Fruit fly (Drosophila melanogaster) whole organism, prepupa: ENCODE measurements around the gene Ir93a.

Experiments used
- CG10631 ChIP-seq: fragments of 200-800 bp; sonication (Bioruptor generic); optimal IDR thresholded peaks from 2 replicates; lab custom pipeline; 2016; ENCODE audit warnings: missing biosample characterization, missing genetic modification characterization
- CG10669 ChIP-seq: fragments of 200-800 bp; sonication (Bioruptor generic); optimal IDR thresholded peaks from 3 replicates; lab custom pipeline; 2018; ENCODE audit warnings: missing biosample characterization, mild to moderate bottlenecking, missing genetic modification characterization, moderate library complexity
- CG31627 ChIP-seq: fragments of 200-800 bp; sonication (Bioruptor generic); optimal IDR thresholded peaks from 3 replicates; lab custom pipeline; 2016; ENCODE audit warnings: missing biosample characterization, missing genetic modification characterization
- CG4318 ChIP-seq: fragments of 200-800 bp; sonication (Bioruptor generic); optimal IDR thresholded peaks from 3 replicates; lab custom pipeline; 2017; ENCODE audit warnings: missing biosample characterization, mild to moderate bottlenecking, missing genetic modification characterization
- CG6163 ChIP-seq: fragments of 200-800 bp; sonication (Bioruptor generic); IDR thresholded peaks from 3 replicates; pipeline ENCODE4 v1.3.6; 2022; ENCODE audit warnings: missing biosample characterization, missing genetic modification characterization
- CG6808 ChIP-seq: fragments of 200-800 bp; sonication (Bioruptor generic); optimal IDR thresholded peaks from 3 replicates; lab custom pipeline; 2017; ENCODE audit warnings: missing biosample characterization, missing genetic modification characterization, mild to moderate bottlenecking, moderate library complexity, missing genetic modification reagents
- CG7368 ChIP-seq: fragments of 200-800 bp; sonication (Bioruptor generic); optimal IDR thresholded peaks from 3 replicates; lab custom pipeline; 2016; ENCODE audit warnings: missing biosample characterization, missing genetic modification characterization
- CG8119 ChIP-seq: fragments of 200-800 bp; sonication (Bioruptor generic); IDR thresholded peaks from 3 replicates; pipeline ENCODE4 v1.3.6; 2022; ENCODE audit warnings: missing biosample characterization, missing genetic modification characterization
- Eip75B ChIP-seq: fragments of 200-800 bp; sonication (Bioruptor generic); optimal IDR thresholded peaks from 3 replicates; lab custom pipeline; 2016; ENCODE audit warnings: missing biosample characterization, missing genetic modification characterization
- Eip78C ChIP-seq: fragments of 200-800 bp; sonication (Bioruptor generic); peaks from one replicate; lab custom pipeline; 2016; ENCODE audit warnings: missing biosample characterization, missing genetic modification characterization
- Eip93F ChIP-seq: fragments of 200-800 bp; sonication (Bioruptor generic); optimal IDR thresholded peaks from 2 replicates; lab custom pipeline; 2016; ENCODE audit warnings: missing biosample characterization, mild to moderate bottlenecking, missing genetic modification characterization
- Ets21C ChIP-seq: fragments of 200-800 bp; sonication (Bioruptor generic); optimal IDR thresholded peaks from 3 replicates; lab custom pipeline; 2016; ENCODE audit warnings: missing biosample characterization, missing genetic modification characterization
- Hr38 ChIP-seq: sonication (Bioruptor generic); optimal IDR thresholded peaks from 2 replicates; lab custom pipeline; 2016; ENCODE audit warnings: missing biosample characterization, missing genetic modification characterization
- Hr4 ChIP-seq: fragments of 200-800 bp; sonication (Bioruptor generic); optimal IDR thresholded peaks from 3 replicates; lab custom pipeline; 2016; ENCODE audit warnings: missing biosample characterization, missing genetic modification characterization
- Lpt ChIP-seq: fragments of 200-800 bp; sonication (Bioruptor generic); optimal IDR thresholded peaks from 3 replicates; lab custom pipeline; 2016; ENCODE audit warnings: missing biosample characterization, missing genetic modification characterization
- OdsH ChIP-seq: fragments of 200-800 bp; sonication (Bioruptor generic); optimal IDR thresholded peaks from 3 replicates; lab custom pipeline; 2016; ENCODE audit warnings: missing biosample characterization, missing genetic modification characterization
- Sox102F ChIP-seq: fragments of 200-800 bp; sonication (Bioruptor generic); optimal IDR thresholded peaks from 2 replicates; lab custom pipeline; 2016; ENCODE audit warnings: missing biosample characterization, mild to moderate bottlenecking, missing genetic modification characterization
- Sox14 ChIP-seq: fragments of 200-800 bp; sonication (Bioruptor generic); optimal IDR thresholded peaks from 3 replicates; lab custom pipeline; 2016; ENCODE audit warnings: missing biosample characterization, missing genetic modification characterization
- Sox15 ChIP-seq: fragments of 200-800 bp; sonication (Bioruptor generic); optimal IDR thresholded peaks from 3 replicates; lab custom pipeline; 2016; ENCODE audit warnings: missing biosample characterization, missing genetic modification characterization
- achi ChIP-seq: fragments of 200-800 bp; sonication (Bioruptor generic); optimal IDR thresholded peaks from 3 replicates; lab custom pipeline; 2016; ENCODE audit warnings: missing biosample characterization, missing genetic modification characterization
- cyc ChIP-seq: fragments of 200-800 bp; sonication (Bioruptor generic); optimal IDR thresholded peaks from 3 replicates; lab custom pipeline; 2016; ENCODE audit warnings: missing biosample characterization, missing genetic modification characterization
- dac ChIP-seq: fragments of 200-800 bp; sonication (Bioruptor generic); optimal IDR thresholded peaks from 2 replicates; lab custom pipeline; 2017; ENCODE audit warnings: missing biosample characterization, mild to moderate bottlenecking, missing genetic modification characterization
- esn ChIP-seq: fragments of 200-800 bp; sonication (Bioruptor generic); optimal IDR thresholded peaks from 2 replicates; lab custom pipeline; 2016; ENCODE audit warnings: missing biosample characterization, mild to moderate bottlenecking, missing genetic modification characterization, moderate library complexity
- fd85E ChIP-seq: fragments of 200-800 bp; sonication (Bioruptor generic); optimal IDR thresholded peaks from 3 replicates; lab custom pipeline; 2016; ENCODE audit warnings: missing biosample characterization, missing genetic modification characterization
- svp ChIP-seq: fragments of 200-800 bp; sonication (Bioruptor generic); peaks from one replicate; lab custom pipeline; 2016; ENCODE audit warnings: missing biosample characterization, missing genetic modification characterization
- topi ChIP-seq: fragments of 200-800 bp; sonication (Bioruptor generic); optimal IDR thresholded peaks from 3 replicates; lab custom pipeline; 2016; ENCODE audit warnings: missing biosample characterization, missing genetic modification characterization

Gene Ir93a

dm6 chr3R:20890920-20891319 is 31.2 kb upstream of the Ir93a start:
- TF ChIP-seq cyc (GFP tag; lab: Kevin White, UChicago), result no peak
- peak; percentile 73 for TF ChIP-seq svp (GFP tag; lab: Kevin White, UChicago)
- TF ChIP-seq, all 60 proteins: peak for 1

- peak; percentile 49 for TF ChIP-seq Eip78C (GFP tag; lab: Kevin White, UChicago)
- no peak for TF ChIP-seq CG6163
Observed at dm6 chr3R:20890505-20890904, 30.8 kb upstream of the Ir93a start.

DNA sequence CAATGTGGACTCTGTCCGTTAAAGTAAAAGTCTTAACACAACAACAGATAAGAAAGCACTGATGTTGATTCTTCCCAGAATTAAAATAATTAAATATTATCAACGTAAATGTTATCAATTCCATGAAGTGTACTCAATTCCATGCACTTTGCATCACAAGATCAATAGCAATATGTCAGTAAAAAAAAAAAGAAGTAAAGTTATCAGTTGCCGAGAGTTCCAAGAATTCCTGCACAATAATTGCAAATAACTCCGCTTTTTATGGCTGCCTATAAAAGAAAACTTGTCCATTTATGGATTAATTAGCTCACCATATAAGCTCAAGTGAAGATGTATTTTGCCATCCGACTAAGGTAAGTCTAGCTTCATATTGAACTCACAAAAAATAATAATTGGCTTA is 17.7 kb upstream of the Ir93a start, which contains the start of gene TotZ:
Gene TotZ, plus strand, starts transcription at position 301 of the 400 bp plus-strand sequence.
- TF ChIP-seq Hr38 (GFP tag; lab: Kevin White, UChicago) (no peak), CG10669 (no peak), CG8119 (GFP tag; lab: Robert Waterston, UW) (no peak), svp (GFP tag; lab: Kevin White, UChicago) (peak; percentile 86)

DNA sequence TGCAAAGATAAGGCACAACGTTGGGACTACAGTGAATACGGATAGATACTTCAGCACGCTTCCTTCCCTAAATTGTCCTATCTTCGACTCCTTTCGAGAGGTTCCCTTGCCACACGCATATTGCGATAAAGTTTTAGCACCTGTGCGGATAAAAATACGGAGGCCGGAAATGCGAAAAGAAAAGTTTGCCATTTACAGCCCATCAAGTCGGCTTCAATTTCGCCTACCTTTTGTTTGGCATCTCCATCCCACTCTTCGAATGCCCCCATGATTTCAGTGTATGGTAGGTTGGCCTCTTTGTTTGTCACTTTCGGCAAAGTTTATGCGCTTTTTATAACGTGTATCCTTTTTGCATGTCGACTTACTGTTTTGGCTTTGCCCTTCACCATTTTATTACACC is 16.9 kb upstream of the Ir93a start:
- TF ChIP-seq topi (GFP tag; lab: Kevin White, UChicago) (no peak), achi (GFP tag; lab: Kevin White, UChicago) (no peak), Sox102F (GFP tag; lab: Kevin White, UChicago) (no peak), Ets21C (GFP tag; lab: Kevin White, UChicago) (no peak), CG7368 (GFP tag; lab: Kevin White, UChicago) (no peak), Sox14 (no peak), CG6163 (no peak), Hr4 (GFP tag; lab: Kevin White, UChicago) (no peak), CG4318 (GFP tag; lab: Kevin White, UChicago) (no peak), Lpt (GFP tag; lab: Kevin White, UChicago) (no peak), fd85E (GFP tag; lab: Kevin White, UChicago) (no peak), Sox15 (GFP tag; lab: Kevin White, UChicago) (no peak)

DNA sequence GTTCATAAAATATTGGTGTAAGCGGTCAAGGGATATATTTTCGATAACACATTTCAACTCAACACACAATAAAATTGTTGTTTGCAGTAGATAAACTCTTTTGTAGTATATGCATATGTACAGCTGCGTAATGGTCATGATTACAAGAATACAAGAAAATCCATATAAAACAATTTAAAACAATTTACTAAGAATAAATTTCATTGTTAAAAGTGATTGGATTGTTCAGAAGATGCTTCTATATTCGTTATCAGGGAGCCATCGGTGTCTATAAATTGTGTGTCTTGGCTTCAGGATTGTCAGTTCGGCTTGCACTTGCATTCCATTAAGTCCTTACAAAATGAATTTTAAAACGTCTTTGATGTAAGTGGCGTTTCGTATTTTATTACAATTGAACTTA is 13.9 kb upstream of the Ir93a start, which contains the start of gene TotB:
Gene TotB, plus strand, starts transcription at position 301 of the 400 bp plus-strand sequence.
- TF ChIP-seq svp (GFP tag; lab: Kevin White, UChicago), result peak; percentile 53
- TF ChIP-seq Sox102F (GFP tag; lab: Kevin White, UChicago), result no peak
- TF ChIP-seq, all 60 proteins: peak for 1

DNA sequence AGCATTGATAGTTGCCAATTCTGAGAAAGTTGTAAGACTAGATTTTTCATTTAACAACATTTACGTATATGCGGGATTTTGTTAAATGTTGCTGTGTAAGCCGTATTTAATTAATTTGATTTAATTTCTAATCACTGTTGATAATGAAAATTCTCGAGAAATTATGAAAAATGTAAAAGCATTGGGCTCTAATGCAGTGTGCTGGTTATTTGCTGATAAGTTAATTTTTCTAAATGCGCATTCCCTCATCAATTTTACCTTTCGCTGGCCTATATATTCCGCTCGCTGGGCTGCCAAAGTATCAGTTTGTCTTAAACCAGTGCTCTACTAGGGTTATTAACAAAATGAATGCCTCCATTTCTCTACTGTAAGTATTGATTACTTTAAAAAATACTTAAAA is 12.9 kb upstream of the Ir93a start, which contains the start of gene TotC:
Gene TotC, plus strand, starts transcription at position 301 of the 400 bp plus-strand sequence.
- TF ChIP-seq CG10669, result no peak
- TF ChIP-seq CG6163, result no peak
- TF ChIP-seq CG4318 (GFP tag; lab: Kevin White, UChicago), result no peak

DNA sequence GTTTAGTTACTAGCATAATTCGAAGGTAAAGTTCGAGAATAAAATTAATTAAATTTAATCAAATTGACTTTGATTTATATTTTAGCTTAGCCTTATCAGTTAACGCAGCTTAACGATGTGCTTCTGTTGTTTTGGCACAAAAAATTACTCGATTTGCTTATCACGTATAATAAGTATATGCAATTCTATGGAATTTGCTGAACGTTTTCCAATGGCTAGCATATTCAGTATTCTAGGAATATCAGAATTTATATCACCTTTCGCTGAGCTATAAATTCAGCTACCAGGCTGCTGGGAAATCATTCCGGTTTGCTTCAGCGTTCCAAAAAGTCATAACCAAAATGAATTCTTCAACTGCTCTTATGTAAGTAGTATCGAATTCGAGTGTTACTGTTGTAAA is 11.0 kb upstream of the Ir93a start, which contains the start of gene TotA:
Gene TotA, plus strand, starts transcription at position 301 of the 400 bp plus-strand sequence.
- TF ChIP-seq CG10669 (no peak), Eip93F (GFP tag; lab: Kevin White, UChicago) (no peak), CG10631 (GFP tag; lab: Kevin White, UChicago) (no peak), Sox15 (GFP tag; lab: Kevin White, UChicago) (no peak), Eip75B (GFP tag; lab: Kevin White, UChicago) (no peak), esn (GFP tag; lab: Kevin White, UChicago) (no peak), CG31627 (GFP tag; lab: Kevin White, UChicago) (no peak), OdsH (GFP tag; lab: Kevin White, UChicago) (no peak), CG6808 (GFP tag; lab: Kevin White, UChicago) (no peak), dac (GFP tag; lab: Kevin White, UChicago) (no peak)

dm6 chr3R:20866204-20866603 is 6.5 kb upstream of the Ir93a start, which contains the start of gene KaiR1D:
Gene KaiR1D, minus strand, starts transcription at chr3R:20866231.
- TF ChIP-seq CG8119 (GFP tag; lab: Robert Waterston, UW) (no peak), achi (GFP tag; lab: Kevin White, UChicago) (peak; percentile 38), CG7368 (GFP tag; lab: Kevin White, UChicago) (peak; percentile 27)
